Worm (Caenorhabditis elegans): ENCODE data around the gene Y51H7C.8.

Y51H7C.8 gene

ce11 chrII:1375627-1376026 is 25.9 kb upstream of the Y51H7C.8 start:
- no peak for TF ChIP-seq zip-2 (tag; optimal IDR thresholded peaks at IDR 0.05)
- TF ChIP-seq F10B5.3 (tag; optimal IDR thresholded peaks at IDR 0.05): no peak
- TF ChIP-seq arid-1 (GFP tag; conservative IDR thresholded peaks at IDR 0.05): no peak
- no peak for TF ChIP-seq zag-1 (tag; optimal IDR thresholded peaks at IDR 0.05)
- TF ChIP-seq jun-1 (tag; optimal IDR thresholded peaks at IDR 0.05): no peak
- TF ChIP-seq unc-62 (GFP tag; optimal IDR thresholded peaks at IDR 0.05 in 1 of 2): peak in 1 of 2 experiments; percentile 82
- no peak for TF ChIP-seq unc-62 (tag; optimal IDR thresholded peaks at IDR 0.05)
- no peak for TF ChIP-seq pqm-1 (tag; optimal IDR thresholded peaks at IDR 0.05)
- peak; percentile 6 for TF ChIP-seq hlh-11 (tag; optimal IDR thresholded peaks at IDR 0.05)
- no peak for TF ChIP-seq nhr-237 (tag; optimal IDR thresholded peaks at IDR 0.05)
- no peak for TF ChIP-seq ama-1 (optimal IDR thresholded peaks at IDR 0.05)
- no peak for TF ChIP-seq ZK546.5 (tag; optimal IDR thresholded peaks at IDR 0.05)
- TF ChIP-seq spr-1 (tag; optimal IDR thresholded peaks at IDR 0.05): no peak
- TF ChIP-seq daf-19 (GFP tag; conservative IDR thresholded peaks at IDR 0.05): no peak
- TF ChIP-seq aha-1 (tag): no peak
- no peak for TF ChIP-seq mep-1 (tag; optimal IDR thresholded peaks at IDR 0.05)
- TF ChIP-seq ceh-32 (tag; optimal IDR thresholded peaks at IDR 0.05; ENCODE audit: poor library complexity): no peak
- no peak for TF ChIP-seq ceh-62 (tag; optimal IDR thresholded peaks at IDR 0.05)
- TF ChIP-seq nhr-11 (tag; optimal IDR thresholded peaks at IDR 0.05): peak; percentile 24
- TF ChIP-seq Y75B8A.6 (GFP tag; IDR thresholded peaks at IDR 0.05): no peak
- no peak for TF ChIP-seq skn-1 (tag; optimal IDR thresholded peaks at IDR 0.05)
- no peak for TF ChIP-seq lin-15B (tag; optimal IDR thresholded peaks at IDR 0.05)
- TF ChIP-seq fkh-10 (GFP tag; optimal IDR thresholded peaks at IDR 0.05): no peak
- TF ChIP-seq ceh-44 (GFP tag; IDR thresholded peaks at IDR 0.05): no peak
- TF ChIP-seq saeg-2 (GFP tag; IDR thresholded peaks at IDR 0.05): no peak
- TF ChIP-seq nhr-28 (tag; optimal IDR thresholded peaks at IDR 0.05): peak; percentile 10
- TF ChIP-seq F26F4.8 (GFP tag; conservative IDR thresholded peaks at IDR 0.05): no peak
- TF ChIP-seq vab-7 (GFP tag; IDR thresholded peaks at IDR 0.05): no peak
- no peak for TF ChIP-seq zfp-2 (tag; optimal IDR thresholded peaks at IDR 0.05)
- no peak for TF ChIP-seq mdt-29 (GFP tag; IDR thresholded peaks at IDR 0.05)
- TF ChIP-seq madf-9 (GFP tag; conservative IDR thresholded peaks at IDR 0.05): no peak
- no peak for TF ChIP-seq pha-4 (GFP tag; IDR thresholded peaks at IDR 0.05)
- TF ChIP-seq pha-4 (tag; optimal IDR thresholded peaks at IDR 0.05): no peak
- no peak for TF ChIP-seq nhr-76 (tag; optimal IDR thresholded peaks at IDR 0.05)
- TF ChIP-seq nhr-10 (tag; optimal IDR thresholded peaks at IDR 0.05): no peak
- TF ChIP-seq F44E2.7 (GFP tag; IDR thresholded peaks at IDR 0.05): no peak
- TF ChIP-seq egl-27 (tag; optimal IDR thresholded peaks at IDR 0.05): no peak
- TF ChIP-seq nhr-77 (tag; optimal IDR thresholded peaks at IDR 0.05): no peak
- peak in 1 of 2 experiments; percentile 12 for TF ChIP-seq daf-16 (GFP tag; optimal IDR thresholded peaks at IDR 0.05)
- no peak for TF ChIP-seq daf-16 (tag; optimal IDR thresholded peaks at IDR 0.05)

- TF ChIP-seq Y48G9A.11 (GFP tag; IDR thresholded peaks at IDR 0.05) (peak; percentile 97), hlh-11 (tag; optimal IDR thresholded peaks at IDR 0.05) (no peak)
Measured at ce11 chrII:1376795-1377194, 24.8 kb upstream of the Y51H7C.8 start.

- TF ChIP-seq egl-27 (tag; optimal IDR thresholded peaks at IDR 0.05) (no peak), snpc-4 (tag; optimal IDR thresholded peaks at IDR 0.05) (no peak), sdz-12 (GFP tag; optimal IDR thresholded peaks at IDR 0.05) (no peak), pqm-1 (tag; optimal IDR thresholded peaks at IDR 0.05) (no peak), ceh-62 (tag; optimal IDR thresholded peaks at IDR 0.05) (no peak), mdt-29 (GFP tag; IDR thresholded peaks at IDR 0.05) (no peak), saeg-2 (GFP tag; IDR thresholded peaks at IDR 0.05) (no peak), duxl-1 (tag; optimal IDR thresholded peaks at IDR 0.05; ENCODE audit: poor library complexity) (no peak), lim-7 (GFP tag; IDR thresholded peaks at IDR 0.05) (no peak), dpl-1 (GFP tag; optimal IDR thresholded peaks at IDR 0.05) (no peak), ztf-11 (tag; optimal IDR thresholded peaks at IDR 0.05) (no peak), lir-3 (tag; optimal IDR thresholded peaks at IDR 0.05) (no peak), zag-1 (tag; optimal IDR thresholded peaks at IDR 0.05) (no peak), ZK546.5 (tag; optimal IDR thresholded peaks at IDR 0.05) (no peak), ZK337.2 (GFP tag; IDR thresholded peaks at IDR 0.05) (no peak), daf-16 (GFP tag; optimal IDR thresholded peaks at IDR 0.05) (no peak), daf-16 (tag; optimal IDR thresholded peaks at IDR 0.05) (no peak), fkh-10 (GFP tag; optimal IDR thresholded peaks at IDR 0.05) (no peak)
Measured at ce11 chrII:1378259-1378658, 23.3 kb upstream of the Y51H7C.8 start, which contains the start of gene F54D12.10. Gene F54D12.10 (minus strand): TSS chrII:1378359.

All from whole organism, L4 larva.